Worm (Caenorhabditis elegans) whole organism, L4 larva: Measurements from ENCODE around the gene C24H11.1.
"Not testable (repeated sequence)": the region's sequence is repeated elsewhere in the genome, so short reads cannot be mapped to it uniquely, and the experiment has no call there.

Source experiments
- F37D6.2 ChIP-seq: sonication (generic microtip); optimal IDR thresholded peaks from 2 replicates; lab custom pipeline; 2016; ENCODE audit warnings: mild to moderate bottlenecking, missing genetic modification characterization, missing compliant biosample characterization
- F49E8.2 ChIP-seq: sonication (generic microtip); optimal IDR thresholded peaks from 2 replicates; lab custom pipeline; 2016; ENCODE audit warnings: missing compliant biosample characterization, mild to moderate bottlenecking, missing genetic modification characterization, borderline replicate concordance
- Y105C5A.15 ChIP-seq: fragments of 200-800 bp; sonication (Bioruptor generic); IDR thresholded peaks from 2 replicates; pipeline ENCODE4 v1.3.6; 2022; ENCODE audit warnings: missing genetic modification characterization, missing compliant biosample characterization
- Y48G9A.11 ChIP-seq: fragments of 200-800 bp; sonication (Bioruptor generic); IDR thresholded peaks from 2 replicates; pipeline ENCODE4 v1.3.6; 2022; ENCODE audit warnings: missing genetic modification reagents, missing genetic modification characterization, missing compliant biosample characterization
- Y5F2A.4 ChIP-seq: fragments of 200-800 bp; sonication (Bioruptor generic); optimal IDR thresholded peaks from 2 replicates; lab custom pipeline; 2018; ENCODE audit warnings: mild to moderate bottlenecking, missing genetic modification characterization, missing compliant biosample characterization
- Y75B8A.6 ChIP-seq: fragments of 200-800 bp; sonication (Bioruptor generic); IDR thresholded peaks from 2 replicates; pipeline ENCODE4 v1.3.6; 2022; ENCODE audit warnings: missing genetic modification reagents, missing genetic modification characterization, missing compliant biosample characterization
- ZK337.2 ChIP-seq: fragments of 200-800 bp; sonication (Bioruptor generic); IDR thresholded peaks from 2 replicates; pipeline ENCODE4 v1.3.6; 2022; ENCODE audit warnings: missing genetic modification reagents, missing genetic modification characterization, missing compliant biosample characterization
- aha-1 ChIP-seq: fragments of 150-350 bp; peaks from one replicate; lab custom pipeline; 2014; ENCODE audit warnings: missing biosample characterization, missing genetic modification characterization
- arid-1 ChIP-seq: fragments of 200-800 bp; sonication (Bioruptor generic); conservative IDR thresholded peaks from 2 replicates; pipeline ENCODE4 v1.3.6; 2022; ENCODE audit warnings: missing genetic modification reagents, missing genetic modification characterization, missing compliant biosample characterization
- attf-4 ChIP-seq: sonication (generic microtip); optimal IDR thresholded peaks from 3 replicates; lab custom pipeline; 2017; ENCODE audit warnings: missing biosample characterization, missing genetic modification characterization
- ceh-20 ChIP-seq: fragments of 200-800 bp; sonication (Bioruptor generic); IDR thresholded peaks from 2 replicates; pipeline ENCODE4 v1.3.6; 2022; ENCODE audit warnings: missing genetic modification reagents, missing genetic modification characterization, missing compliant biosample characterization
- ceh-44 ChIP-seq: fragments of 200-800 bp; sonication (Bioruptor generic); IDR thresholded peaks from 2 replicates; pipeline ENCODE4 v1.3.6; 2022; ENCODE audit warnings: missing genetic modification reagents, missing genetic modification characterization, missing compliant biosample characterization
- ceh-82 ChIP-seq: sonication (generic microtip); optimal IDR thresholded peaks from 2 replicates; lab custom pipeline; 2017; ENCODE audit warnings: missing biosample characterization, missing genetic modification characterization
- ces-1 ChIP-seq: fragments of 150-350 bp; sonication (generic microtip); optimal IDR thresholded peaks from 4 replicates; lab custom pipeline; 2014; ENCODE audit warnings: missing biosample characterization, missing genetic modification reagents, missing genetic modification characterization
- dmd-8 ChIP-seq: fragments of 200-800 bp; sonication (Bioruptor generic); IDR thresholded peaks from 2 replicates; pipeline ENCODE4 v1.3.6; 2022; ENCODE audit warnings: missing genetic modification characterization, missing compliant biosample characterization
- gei-8 ChIP-seq: fragments of 200-800 bp; sonication (Bioruptor generic); optimal IDR thresholded peaks from 2 replicates; lab custom pipeline; 2018; ENCODE audit warnings: mild to moderate bottlenecking, missing genetic modification characterization, missing compliant biosample characterization
- hlh-11 ChIP-seq: fragments of 200-800 bp; sonication (Bioruptor generic); optimal IDR thresholded peaks from 2 replicates; lab custom pipeline; 2018; ENCODE audit warnings: mild to moderate bottlenecking, missing genetic modification characterization, missing compliant biosample characterization
- hlh-30 ChIP-seq: sonication (generic microtip); optimal IDR thresholded peaks from 2 replicates; lab custom pipeline; 2017; ENCODE audit warnings: antibody characterized with exemption, mild to moderate bottlenecking, missing genetic modification characterization, missing compliant biosample characterization; ENCODE audit not compliant: insufficient read depth
- hmg-1.1 ChIP-seq: fragments of 200-800 bp; sonication (Bioruptor generic); IDR thresholded peaks from 2 replicates; pipeline ENCODE4 v1.3.6; 2022; ENCODE audit warnings: missing genetic modification reagents, missing genetic modification characterization, missing compliant biosample characterization
- jun-1 ChIP-seq: fragments of 150-350 bp; optimal IDR thresholded peaks from 2 replicates; lab custom pipeline; 2014; ENCODE audit warnings: missing biosample characterization, missing genetic modification reagents, missing genetic modification characterization
- lim-7 ChIP-seq: fragments of 200-800 bp; sonication (Bioruptor generic); IDR thresholded peaks from 2 replicates; pipeline ENCODE4 v1.3.6; 2022; ENCODE audit warnings: missing genetic modification characterization, missing compliant biosample characterization
- lin-13 ChIP-seq: fragments of 150-350 bp; optimal IDR thresholded peaks from 2 replicates; lab custom pipeline; 2014; ENCODE audit warnings: missing biosample characterization, missing genetic modification reagents, missing genetic modification characterization
- lin-29 ChIP-seq: fragments of 200-800 bp; sonication (Bioruptor generic); IDR thresholded peaks from 2 replicates; pipeline ENCODE4 v1.3.6; 2022; ENCODE audit warnings: missing genetic modification reagents, missing genetic modification characterization, missing compliant biosample characterization
- lin-38 ChIP-seq: fragments of 200-800 bp; sonication (Bioruptor generic); IDR thresholded peaks from 2 replicates; pipeline ENCODE4 v1.3.6; 2022; ENCODE audit warnings: missing genetic modification reagents, missing genetic modification characterization, missing compliant biosample characterization
- lir-3 ChIP-seq: sonication (generic microtip); optimal IDR thresholded peaks from 2 replicates; lab custom pipeline; 2016; ENCODE audit warnings: mild to moderate bottlenecking, missing genetic modification characterization, missing compliant biosample characterization
- madf-9 ChIP-seq: fragments of 200-800 bp; sonication (Bioruptor generic); conservative IDR thresholded peaks from 2 replicates; pipeline ENCODE4 v1.3.6; 2022; ENCODE audit warnings: missing genetic modification reagents, missing genetic modification characterization, missing compliant biosample characterization
- mdt-29 ChIP-seq: fragments of 200-800 bp; sonication (Bioruptor generic); IDR thresholded peaks from 2 replicates; pipeline ENCODE4 v1.3.6; 2022; ENCODE audit warnings: missing genetic modification reagents, missing genetic modification characterization, missing compliant biosample characterization
- mep-1 ChIP-seq: fragments of 150-350 bp; sonication (generic microtip); optimal IDR thresholded peaks from 3 replicates; lab custom pipeline; 2014; ENCODE audit warnings: missing biosample characterization, missing genetic modification characterization
- mxl-2 ChIP-seq: fragments of 200-800 bp; sonication (Bioruptor generic); conservative IDR thresholded peaks from 2 replicates; pipeline ENCODE4 v1.3.6; 2022; ENCODE audit warnings: missing genetic modification reagents, missing genetic modification characterization, missing compliant biosample characterization
- nhr-10 ChIP-seq: fragments of 150-350 bp; optimal IDR thresholded peaks from 2 replicates; lab custom pipeline; 2014; ENCODE audit warnings: missing biosample characterization, missing genetic modification characterization
- nhr-111 ChIP-seq: fragments of 200-800 bp; sonication (Bioruptor generic); optimal IDR thresholded peaks from 2 replicates; lab custom pipeline; 2018; ENCODE audit warnings: mild to moderate bottlenecking, missing genetic modification characterization, missing compliant biosample characterization
- nhr-28 ChIP-seq: fragments of 150-350 bp; optimal IDR thresholded peaks from 2 replicates; lab custom pipeline; 2014; ENCODE audit warnings: missing biosample characterization, missing genetic modification characterization
- nhr-41 ChIP-seq: fragments of 200-800 bp; sonication (Bioruptor generic); IDR thresholded peaks from 2 replicates; pipeline ENCODE4 v1.3.6; 2022; ENCODE audit warnings: missing genetic modification reagents, missing genetic modification characterization, missing compliant biosample characterization
- nhr-6 ChIP-seq: fragments of 150-350 bp; optimal IDR thresholded peaks from 2 replicates; lab custom pipeline; 2014; ENCODE audit warnings: missing biosample characterization, missing genetic modification characterization
- nhr-76 ChIP-seq: fragments of 150-350 bp; optimal IDR thresholded peaks from 2 replicates; lab custom pipeline; 2014; ENCODE audit warnings: missing biosample characterization, missing genetic modification characterization
- pha-4 ChIP-seq, 2 experiments: fragments of 150-350 bp in 1 of 2; fragments of 200-800 bp in 1 of 2; sonication (Bioruptor generic) in 1 of 2; IDR thresholded peaks in 1 of 2; optimal IDR thresholded peaks in 1 of 2; 2 replicates each; pipeline versions ENCODE4 v1.3.6 to Lab custom; 2014 to 2022; ENCODE audit warnings: missing genetic modification characterization in 2 of 2, missing genetic modification reagents in 2 of 2, missing biosample characterization in 1 of 2, missing compliant biosample characterization in 1 of 2
- rbr-2 ChIP-seq: sonication (generic microtip); optimal IDR thresholded peaks from 2 replicates; lab custom pipeline; 2016; ENCODE audit warnings: missing genotype, missing genetic modification characterization, missing compliant biosample characterization
- set-16 ChIP-seq: fragments of 200-800 bp; sonication (Bioruptor generic); IDR thresholded peaks from 2 replicates; pipeline ENCODE4 v1.3.6; 2022; ENCODE audit warnings: missing genetic modification reagents, missing genetic modification characterization, missing compliant biosample characterization
- spr-1 ChIP-seq: sonication (generic microtip); optimal IDR thresholded peaks from 2 replicates; lab custom pipeline; 2016; ENCODE audit warnings: mild to moderate bottlenecking, missing genetic modification characterization, missing compliant biosample characterization
- unc-39 ChIP-seq: sonication (generic microtip); optimal IDR thresholded peaks from 2 replicates; lab custom pipeline; 2017; ENCODE audit warnings: missing biosample characterization, missing genetic modification characterization
- vab-7 ChIP-seq: fragments of 200-800 bp; sonication (Bioruptor generic); IDR thresholded peaks from 2 replicates; pipeline ENCODE4 v1.3.6; 2022; ENCODE audit warnings: missing genetic modification reagents, missing genetic modification characterization, missing compliant biosample characterization
- zip-11 ChIP-seq: fragments of 200-800 bp; sonication (Bioruptor generic); IDR thresholded peaks from 2 replicates; pipeline ENCODE4 v1.3.6; 2022; ENCODE audit warnings: missing genetic modification characterization, missing compliant biosample characterization

The C24H11.1 gene

ce11 chrIII:11781800-11782199 lies 5.7 kb upstream of the C24H11.1 start, which contains the start of gene srd-74:
Gene srd-74, plus strand, starts transcription at chrIII:11782100.
- TF ChIP-seq F49E8.2 (tag; lab: Kevin White, UChicago) (no peak), aha-1 (tag; lab: Kevin White, UChicago) (peak; percentile 58)

ce11 chrIII:11785961-11786360 lies 1.5 kb upstream of the C24H11.1 start, which contains the start of gene tbx-38:
Gene tbx-38, minus strand, starts transcription at chrIII:11786061.
- no peak for TF ChIP-seq lin-13 (GFP tag; lab: Kevin White, UChicago)
- TF ChIP-seq nhr-28 = no peak
- TF ChIP-seq spr-1 (tag; lab: Kevin White, UChicago) = no peak
- TF ChIP-seq ceh-44 (GFP tag; lab: Robert Waterston, UW) = no peak
- 0 out of 2 replicates have a peak, but pooled peaks have one; percentile 39 for TF ChIP-seq lim-7

- no peak for TF ChIP-seq nhr-28
- no peak for TF ChIP-seq unc-39
- no peak for TF ChIP-seq ces-1 (GFP tag; lab: Kevin White, UChicago)
- no peak for TF ChIP-seq ZK337.2 (GFP tag; lab: Robert Waterston, UW)
- TF ChIP-seq nhr-76 (tag; lab: Kevin White, UChicago) = no peak
- no peak for TF ChIP-seq nhr-10 (tag; lab: Kevin White, UChicago)
- no peak for TF ChIP-seq gei-8 (GFP tag; lab: Kevin White, UChicago)
- no peak for TF ChIP-seq nhr-6
- TF ChIP-seq attf-4 = no peak
- TF ChIP-seq nhr-41 (GFP tag; lab: Robert Waterston, UW) = no peak
- no peak for TF ChIP-seq lin-13 (GFP tag; lab: Kevin White, UChicago)
- TF ChIP-seq lim-7 = no peak
- TF ChIP-seq arid-1 = no peak
- no peak for TF ChIP-seq hlh-30
- TF ChIP-seq F37D6.2 (tag; lab: Kevin White, UChicago) = no peak
- no peak for TF ChIP-seq lin-29 (GFP tag; lab: Robert Waterston, UW)
- no peak for TF ChIP-seq lir-3 (tag; lab: Kevin White, UChicago)
- TF ChIP-seq ceh-82 (tag; lab: Kevin White, UChicago) = no peak
- TF ChIP-seq ceh-44 (GFP tag; lab: Robert Waterston, UW) = no peak
- TF ChIP-seq jun-1 (tag; lab: Kevin White, UChicago) = no peak
These were observed 2.0 kb downstream of the C24H11.1 start for ce11 chrIII:11789480-11789879.

ce11 chrIII:11792295-11793256 lies 5.1 kb downstream of the C24H11.1 start, which contains the start of gene C24H11.2:
Gene C24H11.2, minus strand, starts transcription at chrIII:11792345.
- TF ChIP-seq nhr-28 = peak; percentile 1
- TF ChIP-seq Y75B8A.6 = peak; percentile 75
- TF ChIP-seq pha-4 (GFP tag; IDR thresholded peaks at IDR 0.05; lab: Robert Waterston, UW) = peak; percentile 91
- not testable (repeated sequence) for TF ChIP-seq pha-4 (tag; optimal IDR thresholded peaks at IDR 0.05; lab: Kevin White, UChicago)
- TF ChIP-seq ceh-20 (GFP tag; lab: Robert Waterston, UW) = peak; percentile 62; the same call in 1 of the 2 replicates
- peak; percentile 54 for TF ChIP-seq mep-1 (tag; lab: Kevin White, UChicago)
- TF ChIP-seq set-16 (GFP tag; lab: Robert Waterston, UW) = peak; percentile 53
- peak; percentile 68 for TF ChIP-seq rbr-2 (tag; lab: Kevin White, UChicago)
- TF ChIP-seq mxl-2 = peak; percentile 75
- peak; percentile 65; the same call in 1 of the 2 replicates for TF ChIP-seq ceh-44 (GFP tag; lab: Robert Waterston, UW)
- TF ChIP-seq spr-1 (tag; lab: Kevin White, UChicago) = peak; percentile 54
- TF ChIP-seq hlh-11 = peak; percentile 45
- TF ChIP-seq ZK337.2 (GFP tag; lab: Robert Waterston, UW) = peak; percentile 79
- peak; percentile 73 for TF ChIP-seq Y105C5A.15
- peak; percentile 94 for TF ChIP-seq dmd-8 (GFP tag; lab: Robert Waterston, UW)
- TF ChIP-seq lin-38 (GFP tag; lab: Robert Waterston, UW) = peak; percentile 83
- TF ChIP-seq Y48G9A.11 (GFP tag; lab: Robert Waterston, UW) = peak; percentile 47; the same call in 1 of the 2 replicates
- 0 out of 2 replicates have a peak, but pooled peaks have one; percentile 21 for TF ChIP-seq mdt-29
- TF ChIP-seq zip-11 (GFP tag; lab: Robert Waterston, UW) = peak; percentile 50; the same call in 1 of the 2 replicates
- TF ChIP-seq Y5F2A.4 (GFP tag; lab: Kevin White, UChicago) = peak; percentile 58
- TF ChIP-seq madf-9 (GFP tag; lab: Robert Waterston, UW) = peak; percentile 88
- peak; percentile 85 for TF ChIP-seq hmg-1.1 (GFP tag; lab: Robert Waterston, UW)
- peak; percentile 77 for TF ChIP-seq vab-7 (GFP tag; lab: Robert Waterston, UW)
- peak; percentile 69 for TF ChIP-seq nhr-111 (GFP tag; lab: Kevin White, UChicago)
